Worm (Caenorhabditis elegans) whole organism, L4 larva: ENCODE data around the gene rnh-1.1.

Source experiments
- ceh-20 ChIP-seq: fragments of 200-800 bp; sonication (Bioruptor generic); IDR thresholded peaks from 2 replicates; pipeline ENCODE4 v1.3.6; 2022; ENCODE audit warnings: missing genetic modification reagents, missing genetic modification characterization, missing compliant biosample characterization
- hlh-30 ChIP-seq: sonication (generic microtip); optimal IDR thresholded peaks from 2 replicates; lab custom pipeline; 2017; ENCODE audit warnings: antibody characterized with exemption, mild to moderate bottlenecking, missing genetic modification characterization, missing compliant biosample characterization; ENCODE audit not compliant: insufficient read depth
- lin-15B ChIP-seq: fragments of 150-350 bp; sonication (generic microtip); optimal IDR thresholded peaks from 3 replicates; lab custom pipeline; 2014; ENCODE audit warnings: missing biosample characterization, missing genetic modification characterization
- lsy-2 ChIP-seq, 2 experiments: fragments of 150-350 bp in 1 of 2; sonication (generic microtip) in 1 of 2; optimal IDR thresholded peaks; 2 replicates each; lab custom pipeline; 2014 to 2017; ENCODE audit warnings: missing biosample characterization in 2 of 2, missing genetic modification characterization in 2 of 2
- nhr-42 ChIP-seq: fragments of 200-800 bp; sonication (Bioruptor generic); IDR thresholded peaks from 2 replicates; pipeline ENCODE4 v1.3.6; 2022; ENCODE audit warnings: missing genetic modification characterization, missing compliant biosample characterization
- set-16 ChIP-seq: fragments of 200-800 bp; sonication (Bioruptor generic); IDR thresholded peaks from 2 replicates; pipeline ENCODE4 v1.3.6; 2022; ENCODE audit warnings: missing genetic modification reagents, missing genetic modification characterization, missing compliant biosample characterization

DNA sequence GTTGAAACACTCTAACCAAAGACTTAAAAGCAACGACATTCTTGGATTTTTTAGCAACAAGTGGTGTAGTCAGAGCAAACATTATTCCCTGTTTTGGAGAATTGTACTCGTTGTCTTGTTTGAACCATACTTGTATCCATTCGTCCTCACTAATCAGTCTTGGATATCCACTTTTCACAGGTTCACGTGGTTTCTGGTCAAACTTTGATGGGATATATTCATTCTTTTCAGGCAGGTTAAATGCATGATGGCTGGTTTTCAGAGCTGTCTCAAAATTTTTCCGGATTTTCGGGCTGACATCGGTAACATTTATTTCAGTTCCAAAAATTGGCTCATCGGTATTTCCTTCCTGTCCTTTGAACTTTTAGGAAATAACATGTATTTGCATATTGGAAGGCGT lies 4.1 kb upstream of the rnh-1.1 start:
- TF ChIP-seq nhr-42 (no peak), lin-15B (tag; lab: Kevin White, UChicago) (no peak), set-16 (GFP tag; lab: Robert Waterston, UW) (no peak), lsy-2 (tag; optimal IDR thresholded peaks at IDR 0.05; lab: Kevin White, UChicago) (no peak), ceh-20 (GFP tag; lab: Robert Waterston, UW) (no peak), hlh-30 (tag; lab: Kevin White, UChicago) (no peak)
